Worm (Caenorhabditis elegans) whole organism, young adult: ENCODE data around the gene C55B6.7.

Experiments
- B0261.1 ChIP-seq: sonication (generic microtip); optimal IDR thresholded peaks from 2 replicates; lab custom pipeline; 2016; ENCODE audit warnings: mild to moderate bottlenecking, missing genetic modification characterization, moderate library complexity, missing compliant biosample characterization
- F10E7.11 ChIP-seq: sonication (generic microtip); optimal IDR thresholded peaks from 2 replicates; lab custom pipeline; 2017; ENCODE audit warnings: mild to moderate bottlenecking, missing genetic modification characterization, moderate library complexity, missing compliant biosample characterization
- F22D6.2 ChIP-seq: sonication (generic microtip); optimal IDR thresholded peaks from 2 replicates; lab custom pipeline; 2016; ENCODE audit warnings: mild to moderate bottlenecking, missing genetic modification characterization, missing compliant biosample characterization
- F23B12.7 ChIP-seq: sonication (generic microtip); optimal IDR thresholded peaks from 2 replicates; lab custom pipeline; 2017; ENCODE audit warnings: missing genetic modification characterization, mild to moderate bottlenecking, missing compliant biosample characterization, antibody characterized with exemption, moderate library complexity; ENCODE audit not compliant: insufficient read depth
- F39B2.1 ChIP-seq: fragments of 200-800 bp; sonication (Bioruptor generic); IDR thresholded peaks from 2 replicates; pipeline ENCODE4 v1.3.6; 2022; ENCODE audit warnings: missing genetic modification reagents, missing genetic modification characterization, missing compliant biosample characterization
- F49E8.2 ChIP-seq: sonication (generic microtip); optimal IDR thresholded peaks from 3 replicates; lab custom pipeline; 2017; ENCODE audit warnings: missing genetic modification characterization, mild to moderate bottlenecking, missing compliant biosample characterization, antibody characterized with exemption, moderate library complexity; ENCODE audit not compliant: insufficient read depth
- F57C9.4 ChIP-seq: sonication (generic microtip); optimal IDR thresholded peaks from 2 replicates; lab custom pipeline; 2017; ENCODE audit warnings: mild to moderate bottlenecking, missing genetic modification characterization, missing compliant biosample characterization
- T26A5.8 ChIP-seq: sonication (generic microtip); optimal IDR thresholded peaks from 2 replicates; lab custom pipeline; 2016; ENCODE audit warnings: missing genetic modification characterization, missing compliant biosample characterization
- Y53G8AR.9 ChIP-seq: fragments of 200-800 bp; sonication (Bioruptor generic); conservative IDR thresholded peaks from 2 replicates; pipeline ENCODE4 v1.3.6; 2022; ENCODE audit warnings: missing genetic modification reagents, missing genetic modification characterization, missing compliant biosample characterization
- Y56A3A.18 ChIP-seq: fragments of 200-800 bp; sonication (Bioruptor generic); IDR thresholded peaks from 2 replicates; pipeline ENCODE4 v1.3.6; 2022; ENCODE audit warnings: missing genetic modification reagents, missing genetic modification characterization, missing compliant biosample characterization
- ZK185.1 ChIP-seq: sonication (generic microtip); optimal IDR thresholded peaks from 2 replicates; lab custom pipeline; 2016; ENCODE audit warnings: mild to moderate bottlenecking, missing genetic modification characterization, missing compliant biosample characterization; ENCODE audit not compliant: poor library complexity, severe bottlenecking
- atf-7 ChIP-seq: sonication (generic microtip); optimal IDR thresholded peaks from 2 replicates; lab custom pipeline; 2017; ENCODE audit warnings: mild to moderate bottlenecking, missing genetic modification characterization, missing compliant biosample characterization
- attf-6 ChIP-seq: fragments of 200-800 bp; sonication (Bioruptor generic); IDR thresholded peaks from 2 replicates; pipeline ENCODE4 v1.3.6; 2022; ENCODE audit warnings: missing genetic modification reagents, missing genetic modification characterization, missing compliant biosample characterization
- ceh-100 ChIP-seq: fragments of 200-800 bp; sonication (Bioruptor generic); IDR thresholded peaks from 2 replicates; pipeline ENCODE4 v1.3.6; 2022; ENCODE audit warnings: missing genetic modification reagents, missing genetic modification characterization, missing compliant biosample characterization
- ceh-27 ChIP-seq: fragments of 200-800 bp; sonication (Bioruptor generic); optimal IDR thresholded peaks from 2 replicates; lab custom pipeline; 2018; ENCODE audit warnings: mild to moderate bottlenecking, missing genetic modification characterization, moderate library complexity, missing compliant biosample characterization
- die-1 ChIP-seq: sonication (generic microtip); optimal IDR thresholded peaks from 2 replicates; lab custom pipeline; 2016; ENCODE audit warnings: missing genotype, mild to moderate bottlenecking, missing genetic modification characterization, missing compliant biosample characterization
- egrh-3 ChIP-seq: fragments of 200-800 bp; sonication (Bioruptor generic); IDR thresholded peaks from 2 replicates; pipeline ENCODE4 v1.3.6; 2022; ENCODE audit warnings: missing genetic modification reagents, missing genetic modification characterization, missing compliant biosample characterization
- him-1 ChIP-seq: sonication (generic microtip); optimal IDR thresholded peaks from 2 replicates; lab custom pipeline; 2016; ENCODE audit warnings: missing genotype, missing genetic modification reagents, missing genetic modification characterization, missing compliant biosample characterization
- hmg-1.2 ChIP-seq: fragments of 200-800 bp; sonication (Bioruptor generic); IDR thresholded peaks from 2 replicates; pipeline ENCODE4 v1.3.6; 2022; ENCODE audit warnings: missing genetic modification reagents, missing genetic modification characterization, missing compliant biosample characterization
- let-607 ChIP-seq, 2 experiments: fragments of 200-800 bp in 1 of 2; sonication (Bioruptor generic) in 1 of 2; sonication (generic microtip) in 1 of 2; optimal IDR thresholded peaks; 2 replicates each; lab custom pipeline; 2016 to 2018; ENCODE audit warnings: mild to moderate bottlenecking in 2 of 2, missing compliant biosample characterization in 2 of 2, missing genetic modification characterization in 2 of 2, moderate library complexity in 2 of 2, missing genotype in 1 of 2
- lin-26 ChIP-seq: fragments of 200-800 bp; sonication (Bioruptor generic); IDR thresholded peaks from 2 replicates; pipeline ENCODE4 v1.3.6; 2022; ENCODE audit warnings: missing genetic modification reagents, missing genetic modification characterization, missing compliant biosample characterization
- lin-35 ChIP-seq, 3 experiments: fragments of 150-350 bp in 2 of 3; sonication (generic microtip) in 1 of 3; optimal IDR thresholded peaks; 2 replicates each; lab custom pipeline; 2014 to 2018; ENCODE audit warnings: missing biosample characterization in 3 of 3, missing genetic modification characterization in 3 of 3, missing genetic modification reagents in 3 of 3
- lin-40 ChIP-seq: sonication (generic microtip); optimal IDR thresholded peaks from 2 replicates; lab custom pipeline; 2016; ENCODE audit warnings: missing genetic modification characterization, mild to moderate bottlenecking, missing compliant biosample characterization, missing genotype, missing genetic modification reagents
- mcd-1 ChIP-seq: fragments of 200-800 bp; sonication (Bioruptor generic); IDR thresholded peaks from 2 replicates; pipeline ENCODE4 v1.3.6; 2022; ENCODE audit warnings: missing genetic modification reagents, missing genetic modification characterization, missing compliant biosample characterization
- mxl-1 ChIP-seq: sonication (generic microtip); optimal IDR thresholded peaks from 2 replicates; lab custom pipeline; 2016; ENCODE audit warnings: missing genetic modification characterization, missing compliant biosample characterization
- nfya-1 ChIP-seq: sonication (generic microtip); optimal IDR thresholded peaks from 2 replicates; lab custom pipeline; 2017; ENCODE audit warnings: antibody characterized with exemption, missing compliant biosample characterization, missing genetic modification characterization, borderline replicate concordance; ENCODE audit not compliant: insufficient read depth
- nfya-2 ChIP-seq: fragments of 200-800 bp; sonication (Bioruptor generic); IDR thresholded peaks from 2 replicates; pipeline ENCODE4 v1.3.6; 2022; ENCODE audit warnings: missing genetic modification reagents, missing genetic modification characterization, missing compliant biosample characterization
- nhr-90 ChIP-seq: sonication (generic microtip); optimal IDR thresholded peaks from 2 replicates; lab custom pipeline; 2016; ENCODE audit warnings: missing genotype, mild to moderate bottlenecking, missing genetic modification characterization, missing compliant biosample characterization
- rcor-1 ChIP-seq: fragments of 200-800 bp; sonication (Bioruptor generic); IDR thresholded peaks from 2 replicates; pipeline ENCODE4 v1.3.6; 2022; ENCODE audit warnings: missing genetic modification reagents, missing genetic modification characterization, missing compliant biosample characterization
- rec-8 ChIP-seq, 2 experiments: sonication (generic microtip); optimal IDR thresholded peaks; 2 replicates each; lab custom pipeline; 2016; ENCODE audit warnings: mild to moderate bottlenecking in 2 of 2, missing genetic modification characterization in 2 of 2, missing genetic modification reagents in 2 of 2, missing genotype in 2 of 2, missing biosample characterization in 1 of 2, missing compliant biosample characterization in 1 of 2, moderate library complexity in 1 of 2
- rpc-1 ChIP-seq, 2 experiments: fragments of 150-350 bp in 1 of 2; sonication (generic microtip) in 1 of 2; optimal IDR thresholded peaks; 2 replicates each; lab custom pipeline; 2014 to 2018; ENCODE audit warnings: missing biosample characterization in 1 of 2, missing genetic modification characterization in 1 of 2, missing genetic modification reagents in 1 of 2, missing genotype in 1 of 2
- snpc-1.1 ChIP-seq: sonication (generic microtip); optimal IDR thresholded peaks from 2 replicates; lab custom pipeline; 2017; ENCODE audit warnings: missing genetic modification characterization, mild to moderate bottlenecking, missing compliant biosample characterization, antibody characterized with exemption, moderate library complexity, missing genotype, missing genetic modification reagents; ENCODE audit not compliant: insufficient read depth
- snpc-1.3 ChIP-seq: sonication (generic microtip); optimal IDR thresholded peaks from 2 replicates; lab custom pipeline; 2017; ENCODE audit warnings: missing genetic modification characterization, mild to moderate bottlenecking, missing compliant biosample characterization, antibody characterized with exemption, moderate library complexity, missing genotype, missing genetic modification reagents; ENCODE audit not compliant: insufficient read depth
- snpc-3.4 ChIP-seq: sonication (generic microtip); optimal IDR thresholded peaks from 2 replicates; lab custom pipeline; 2017; ENCODE audit warnings: missing genetic modification characterization, mild to moderate bottlenecking, missing compliant biosample characterization, antibody characterized with exemption, moderate library complexity, missing genotype, missing genetic modification reagents
- snpc-4 ChIP-seq, 5 experiments: fragments of 150-350 bp in 1 of 5; sonication (generic microtip) in 4 of 5; optimal IDR thresholded peaks; 2 replicates each; lab custom pipeline; 2014 to 2018; ENCODE audit warnings: missing genetic modification characterization in 5 of 5, missing biosample characterization in 3 of 5, antibody characterized with exemption in 2 of 5, mild to moderate bottlenecking in 2 of 5, missing compliant biosample characterization in 2 of 5, missing genotype in 2 of 5, moderate library complexity in 2 of 5, missing genetic modification reagents in 1 of 5
- tbp1 ChIP-seq: fragments of 200-800 bp; sonication (Bioruptor generic); optimal IDR thresholded peaks from 2 replicates; lab custom pipeline; 2018; ENCODE audit warnings: mild to moderate bottlenecking, missing genetic modification characterization, missing compliant biosample characterization
- ztf-25 ChIP-seq: fragments of 200-800 bp; sonication (Bioruptor generic); IDR thresholded peaks from 2 replicates; pipeline ENCODE4 v1.3.6; 2022; ENCODE audit warnings: missing genetic modification reagents, missing genetic modification characterization, missing compliant biosample characterization
- ztf-26 ChIP-seq: sonication (generic microtip); optimal IDR thresholded peaks from 2 replicates; lab custom pipeline; 2017; ENCODE audit warnings: missing genetic modification characterization, missing compliant biosample characterization

Gene C55B6.7

DNA sequence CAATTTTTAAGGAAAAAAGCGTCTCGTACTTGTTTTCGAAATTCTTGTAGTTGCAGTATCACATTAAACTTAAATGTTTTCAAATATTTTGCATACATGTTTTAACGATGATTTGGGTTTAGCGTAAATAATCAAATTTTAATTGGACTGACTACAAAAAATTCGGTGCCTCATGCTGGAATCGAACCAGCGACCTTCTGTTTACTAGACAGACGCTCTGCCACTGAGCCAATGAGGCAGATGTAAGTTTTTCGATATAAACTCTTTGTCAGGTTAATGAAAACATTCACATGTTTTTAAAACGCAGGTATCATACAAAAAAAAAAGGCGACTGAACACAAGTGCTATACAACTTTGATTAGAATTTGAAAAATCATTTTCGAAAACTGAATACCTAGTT lies 15.0 kb downstream of the C55B6.7 start:
- TF ChIP-seq snpc-1.1 (tag; lab: Kevin White, UChicago), result no peak
- no peak for TF ChIP-seq snpc-3.4
- TF ChIP-seq nfya-2, result no peak
- no peak for TF ChIP-seq ztf-26 (tag; lab: Kevin White, UChicago)
- TF ChIP-seq snpc-1.3 (tag; lab: Kevin White, UChicago), result peak; percentile 54
- TF ChIP-seq rpc-1 (optimal IDR thresholded peaks at IDR 0.05; lab: Kevin White, UChicago), result peak; percentile 83
- TF ChIP-seq rpc-1 (tag; optimal IDR thresholded peaks at IDR 0.05; lab: Kevin White, UChicago), result peak; percentile 95
- peak in 1 of 2 experiments; percentile 20 for TF ChIP-seq rec-8 (tag; optimal IDR thresholded peaks at IDR 0.05; lab: Kevin White, UChicago)
- no peak for TF ChIP-seq lin-40 (tag; lab: Kevin White, UChicago)
- no peak for TF ChIP-seq egrh-3 (GFP tag; lab: Robert Waterston, UW)
- TF ChIP-seq mcd-1 (GFP tag; lab: Robert Waterston, UW), result no peak
- TF ChIP-seq ztf-25 (GFP tag; lab: Robert Waterston, UW), result 0 out of 2 replicates have a peak, but pooled peaks have one; percentile 32
- TF ChIP-seq hmg-1.2 (GFP tag; lab: Robert Waterston, UW), result peak; percentile 32; the same call in 1 of the 2 replicates
- 0 out of 2 replicates have a peak, but pooled peaks have one; percentile 48 for TF ChIP-seq Y56A3A.18 (GFP tag; lab: Robert Waterston, UW)
- TF ChIP-seq lin-35 (GFP tag; optimal IDR thresholded peaks at IDR 0.05; lab: Kevin White, UChicago), result peak in 1 of 3 experiments; percentile 3
- TF ChIP-seq B0261.1 (tag; lab: Kevin White, UChicago), result peak; percentile 70
- TF ChIP-seq F10E7.11 (tag; lab: Kevin White, UChicago), result no peak
- no peak for TF ChIP-seq ceh-100
- TF ChIP-seq atf-7 (tag; lab: Kevin White, UChicago), result no peak
- TF ChIP-seq him-1 (tag; lab: Kevin White, UChicago), result peak; percentile 77
- no peak for TF ChIP-seq F39B2.1 (GFP tag; lab: Robert Waterston, UW)
- peak; percentile 87 for TF ChIP-seq tbp1 (GFP tag; lab: Kevin White, UChicago)
- no peak for TF ChIP-seq F22D6.2 (tag; lab: Kevin White, UChicago)
- peak; percentile 32 for TF ChIP-seq snpc-4 (GFP tag; optimal IDR thresholded peaks at IDR 0.05; lab: Kevin White, UChicago)
- peak in 1 of 4 experiments; percentile 68 for TF ChIP-seq snpc-4 (tag; optimal IDR thresholded peaks at IDR 0.05; lab: Kevin White, UChicago)
- TF ChIP-seq lin-26 (GFP tag; lab: Robert Waterston, UW), result peak; percentile 81
- TF ChIP-seq attf-6 (GFP tag; lab: Robert Waterston, UW), result 0 out of 2 replicates have a peak, but pooled peaks have one; percentile 10
- TF ChIP-seq mxl-1 (tag; lab: Kevin White, UChicago), result peak; percentile 2
- TF ChIP-seq Y53G8AR.9, result no peak
- no peak for TF ChIP-seq F23B12.7
- peak; percentile 41; the same call in 1 of the 2 replicates for TF ChIP-seq rcor-1 (GFP tag; lab: Robert Waterston, UW)
- peak; percentile 35 for TF ChIP-seq F49E8.2 (tag; lab: Kevin White, UChicago)
- TF ChIP-seq die-1 (tag; lab: Kevin White, UChicago), result peak; percentile 57
- no peak for TF ChIP-seq F57C9.4 (tag; lab: Kevin White, UChicago)
- TF ChIP-seq T26A5.8 (tag; lab: Kevin White, UChicago), result no peak
- peak; percentile 70 for TF ChIP-seq ZK185.1 (tag; lab: Kevin White, UChicago)
- TF ChIP-seq ceh-27 (GFP tag; lab: Kevin White, UChicago), result no peak
- no peak for TF ChIP-seq nfya-1
- peak in 1 of 2 experiments; percentile 11 for TF ChIP-seq let-607 (tag; optimal IDR thresholded peaks at IDR 0.05; lab: Kevin White, UChicago)
- TF ChIP-seq nhr-90 (tag; lab: Kevin White, UChicago), result peak; percentile 55
